Fruit fly (Drosophila melanogaster) whole organism, wandering third instar larva: ENCODE results near the gene Pxd.

Source experiments
- Abd-B ChIP-seq: fragments of >200 bp; optimal IDR thresholded peaks from 2 replicates; lab custom pipeline; 2017; ENCODE audit warnings: missing biosample characterization, missing genetic modification characterization
- CrebA ChIP-seq: fragments of 200-800 bp; sonication (Bioruptor generic); optimal IDR thresholded peaks from 2 replicates; lab custom pipeline; 2016; ENCODE audit warnings: missing biosample characterization, mild to moderate bottlenecking, missing genetic modification characterization, borderline replicate concordance
- OdsH ChIP-seq: fragments of 200-800 bp; sonication (Bioruptor generic); optimal IDR thresholded peaks from 2 replicates; lab custom pipeline; 2016; ENCODE audit warnings: missing biosample characterization, mild to moderate bottlenecking, missing genetic modification characterization
- br ChIP-seq: fragments of 200-800 bp; sonication (Bioruptor generic); optimal IDR thresholded peaks from 2 replicates; lab custom pipeline; 2016; ENCODE audit warnings: missing biosample characterization, missing genetic modification characterization
- dl ChIP-seq, 2 experiments: fragments of 175-275, 200-275 bp in 1 of 2; fragments of 200-275 bp in 1 of 2; sonication (Bioruptor generic); optimal IDR thresholded peaks; lab custom pipeline; 2018; ENCODE audit warnings: mild to moderate bottlenecking in 2 of 2, missing biosample characterization in 2 of 2, missing genetic modification characterization in 2 of 2, moderate library complexity in 2 of 2; ENCODE audit not compliant: partially characterized antibody in 2 of 2, insufficient read depth in 1 of 2
- h ChIP-seq: fragments of 200-800 bp; sonication (Bioruptor generic); optimal IDR thresholded peaks from 3 replicates; lab custom pipeline; 2016; ENCODE audit warnings: missing biosample characterization, mild to moderate bottlenecking, missing genetic modification characterization
- jim ChIP-seq: fragments of 175-275, 200-325 bp; sonication (Bioruptor generic); optimal IDR thresholded peaks from 2 replicates; lab custom pipeline; 2016; ENCODE audit warnings: missing biosample characterization, mild to moderate bottlenecking, missing genetic modification characterization
- lola ChIP-seq: fragments of >200 bp; optimal IDR thresholded peaks from 2 replicates; lab custom pipeline; 2017; ENCODE audit warnings: missing biosample characterization, missing genetic modification characterization
- pan ChIP-seq: fragments of >200 bp; optimal IDR thresholded peaks from 2 replicates; lab custom pipeline; 2017
- sv ChIP-seq: fragments of 200-800 bp; sonication (Bioruptor generic); optimal IDR thresholded peaks from 3 replicates; lab custom pipeline; 2016; ENCODE audit warnings: missing biosample characterization, missing genetic modification characterization
- usp ChIP-seq: fragments of >200 bp; optimal IDR thresholded peaks from 2 replicates; lab custom pipeline; 2017; ENCODE audit warnings: missing biosample characterization, missing genetic modification characterization

- TF ChIP-seq sv (no peak), pan (lab: Kevin White, UChicago) (no peak), usp (no peak), dl (GFP tag; optimal IDR thresholded peaks at IDR 0.05; lab: Kevin White, UChicago; ENCODE audit: insufficient read depth in 1 of 2, partially characterized antibody in 2 of 2) (no peak), h (GFP tag; lab: Kevin White, UChicago) (peak; percentile 53), OdsH (GFP tag; lab: Kevin White, UChicago) (peak; percentile 19), Abd-B (no peak), jim (no peak), br (GFP tag; lab: Kevin White, UChicago) (peak; percentile 59), CrebA (no peak), lola (GFP tag; lab: Kevin White, UChicago) (no peak)
Observed at dm6 chr3R:16991781-16992180, 22.6 kb upstream of the Pxd start, which contains the start of gene EMC2B.
